Fruit fly (Drosophila melanogaster) whole organism, adult: ENCODE data around the gene Charon.

ENCODE experiments used
- CG12768 ChIP-seq: fragments of 200-800 bp; sonication (Bioruptor generic); optimal IDR thresholded peaks from 2 replicates; lab custom pipeline; 2017; ENCODE audit warnings: missing biosample characterization, missing genetic modification characterization, mild to moderate bottlenecking, moderate library complexity, missing genetic modification reagents
- CG14711 ChIP-seq: fragments of 200-800 bp; sonication (Bioruptor generic); optimal IDR thresholded peaks from 2 replicates; lab custom pipeline; 2018; ENCODE audit warnings: missing biosample characterization, mild to moderate bottlenecking, missing genetic modification characterization, moderate library complexity
- Clk ChIP-seq: fragments of 200-800 bp; sonication (Bioruptor generic); optimal IDR thresholded peaks from 2 replicates; lab custom pipeline; 2017; ENCODE audit warnings: missing biosample characterization, missing genetic modification characterization
- Crg-1 ChIP-seq: fragments of 200-800 bp; sonication (Bioruptor generic); optimal IDR thresholded peaks from 2 replicates; lab custom pipeline; 2016; ENCODE audit warnings: missing biosample characterization, missing genetic modification characterization
- cnc ChIP-seq, 2 experiments: fragments of >200 bp; optimal IDR thresholded peaks; 2 replicates each; lab custom pipeline; 2017
- pad ChIP-seq: fragments of 200-800 bp; sonication (Bioruptor generic); optimal IDR thresholded peaks from 3 replicates; lab custom pipeline; 2017; ENCODE audit warnings: missing biosample characterization, missing genetic modification characterization, mild to moderate bottlenecking, moderate library complexity, missing genetic modification reagents

- TF ChIP-seq CG12768 (no peak), Crg-1 (GFP tag; lab: Kevin White, UChicago) (no peak), pad (no peak), cnc (optimal IDR thresholded peaks at IDR 0.05; lab: Kevin White, UChicago) (no peak), CG14711 (tag; lab: Kevin White, UChicago) (no peak), Clk (GFP tag; lab: Kevin White, UChicago) (no peak)
These were observed 27.9 kb downstream of the Charon start for dm6 chr2L:1144371-1145360.
